Fruit fly (Drosophila melanogaster) whole organism, embryonic: ENCODE results near the gene xmas.
A peak's percentile ranks its signal among the peaks of the same experiment; 100 is the strongest.

Experiments
- ATbp ChIP-seq: fragments of 200-800 bp; sonication (Bioruptor generic); optimal IDR thresholded peaks from 2 replicates; lab custom pipeline; 2017; ENCODE audit warnings: missing biosample characterization, mild to moderate bottlenecking, missing genetic modification characterization, missing genetic modification reagents
- Asciz ChIP-seq: fragments of 200-800 bp; sonication (Bioruptor generic); optimal IDR thresholded peaks from 2 replicates; lab custom pipeline; 2017; ENCODE audit warnings: missing biosample characterization, mild to moderate bottlenecking, missing genetic modification characterization, missing genetic modification reagents
- Atf-2 ChIP-seq: fragments of 200-800 bp; sonication (Bioruptor generic); optimal IDR thresholded peaks from 2 replicates; lab custom pipeline; 2016; ENCODE audit warnings: missing biosample characterization, missing genetic modification characterization
- CG1024 ChIP-seq: fragments of 200-800 bp; sonication (Bioruptor generic); IDR thresholded peaks from 2 replicates; pipeline ENCODE4 v1.3.6; 2022; ENCODE audit warnings: missing biosample characterization, missing genetic modification characterization
- CG10321 ChIP-seq: fragments of 200-800 bp; sonication (Bioruptor generic); IDR thresholded peaks from 2 replicates; pipeline ENCODE4 v1.3.6; 2022; ENCODE audit warnings: missing biosample characterization, missing genetic modification characterization
- CG10431 ChIP-seq: fragments of 200-800 bp; sonication (Bioruptor generic); optimal IDR thresholded peaks from 3 replicates; lab custom pipeline; 2018; ENCODE audit warnings: missing biosample characterization, mild to moderate bottlenecking, missing genetic modification characterization
- CG12391 ChIP-seq: fragments of 200-800 bp; sonication (Bioruptor generic); optimal IDR thresholded peaks from 3 replicates; lab custom pipeline; 2018; ENCODE audit warnings: missing biosample characterization, mild to moderate bottlenecking, missing genetic modification characterization, moderate library complexity
- CG12744 ChIP-seq: fragments of 200-800 bp; sonication (Bioruptor generic); optimal IDR thresholded peaks from 2 replicates; lab custom pipeline; 2016; ENCODE audit warnings: missing biosample characterization, missing genetic modification characterization
- CG14860 ChIP-seq: fragments of 200-800 bp; sonication (Bioruptor generic); IDR thresholded peaks from 3 replicates; pipeline ENCODE4 v1.3.6; 2022; ENCODE audit warnings: missing biosample characterization, missing genetic modification characterization; ENCODE audit not compliant: partially characterized antibody
- CG17385 ChIP-seq: fragments of 200-800 bp; sonication (Bioruptor generic); optimal IDR thresholded peaks from 3 replicates; lab custom pipeline; 2018; ENCODE audit warnings: missing biosample characterization, mild to moderate bottlenecking, missing genetic modification characterization
- CG18011 ChIP-seq: fragments of 200-800 bp; sonication (Bioruptor generic); optimal IDR thresholded peaks from 2 replicates; lab custom pipeline; 2017; ENCODE audit warnings: missing biosample characterization, missing genetic modification characterization, mild to moderate bottlenecking, moderate library complexity, missing genotype
- CG31388 ChIP-seq: fragments of 200-800 bp; sonication (Bioruptor generic); optimal IDR thresholded peaks from 2 replicates; lab custom pipeline; 2016; ENCODE audit warnings: missing biosample characterization, missing genetic modification characterization
- CG34422 ChIP-seq: fragments of 200-800 bp; sonication (Bioruptor generic); IDR thresholded peaks from 3 replicates; pipeline ENCODE4 v1.3.6; 2022; ENCODE audit warnings: missing biosample characterization, missing genetic modification characterization
- CG3726 ChIP-seq: fragments of 200-800 bp; sonication (Bioruptor generic); IDR thresholded peaks from 3 replicates; pipeline ENCODE4, ENCODE4 v1.3.6; 2022; ENCODE audit warnings: missing biosample characterization, missing genetic modification characterization
- CG4328 ChIP-seq: fragments of 200-800 bp; sonication (Bioruptor generic); optimal IDR thresholded peaks from 3 replicates; lab custom pipeline; 2017; ENCODE audit warnings: missing biosample characterization, missing genetic modification reagents, missing genetic modification characterization
- CG4360 ChIP-seq: fragments of 200-800 bp; sonication (Bioruptor generic); IDR thresholded peaks from 2 replicates; pipeline ENCODE4 v1.3.6; 2022; ENCODE audit warnings: missing biosample characterization, missing genetic modification characterization
- CG43689 ChIP-seq: fragments of 200-800 bp; sonication (Bioruptor generic); IDR thresholded peaks from 2 replicates; pipeline ENCODE4 v1.3.6; 2022; ENCODE audit warnings: missing biosample characterization, missing genetic modification characterization
- CG5953 ChIP-seq: fragments of 200-800 bp; sonication (Bioruptor generic); IDR thresholded peaks from 2 replicates; pipeline ENCODE4 v1.3.6; 2022; ENCODE audit warnings: missing biosample characterization, missing genetic modification characterization
- CG7271 ChIP-seq: fragments of 200-800 bp; sonication (Bioruptor generic); optimal IDR thresholded peaks from 2 replicates; lab custom pipeline; 2018; ENCODE audit warnings: missing biosample characterization, mild to moderate bottlenecking, missing genetic modification characterization, moderate library complexity
- CG7372 ChIP-seq: fragments of 200-800 bp; sonication (Bioruptor generic); IDR thresholded peaks from 2 replicates; pipeline ENCODE4 v1.3.6; 2022; ENCODE audit warnings: missing biosample characterization, missing genetic modification characterization
- CG7839 ChIP-seq: fragments of 200-800 bp; sonication (Bioruptor generic); optimal IDR thresholded peaks from 3 replicates; lab custom pipeline; 2018; ENCODE audit warnings: missing biosample characterization, mild to moderate bottlenecking, missing genetic modification characterization, moderate library complexity
- CG7928 ChIP-seq: fragments of 200-800 bp; sonication (Bioruptor generic); optimal IDR thresholded peaks from 2 replicates; lab custom pipeline; 2017; ENCODE audit warnings: missing biosample characterization, mild to moderate bottlenecking, missing genetic modification characterization
- CG7963 ChIP-seq: fragments of 200-800 bp; sonication (Bioruptor generic); IDR thresholded peaks from 3 replicates; pipeline ENCODE4 v1.3.6; 2022; ENCODE audit warnings: missing biosample characterization, missing genetic modification characterization; ENCODE audit not compliant: partially characterized antibody
- CG8359 ChIP-seq: fragments of 200-800 bp; sonication (Bioruptor generic); optimal IDR thresholded peaks from 2 replicates; lab custom pipeline; 2017; ENCODE audit warnings: missing biosample characterization, mild to moderate bottlenecking, missing genetic modification characterization, borderline replicate concordance
- CG8944 ChIP-seq: fragments of 200-800 bp; sonication (Bioruptor generic); optimal IDR thresholded peaks from 3 replicates; lab custom pipeline; 2016; ENCODE audit warnings: missing biosample characterization, missing genetic modification characterization
- CG9609 ChIP-seq: fragments of 200-800 bp; sonication (Bioruptor generic); optimal IDR thresholded peaks from 3 replicates; lab custom pipeline; 2016; ENCODE audit warnings: missing biosample characterization, missing genetic modification characterization
- CHES-1-like ChIP-seq: fragments of 200-800 bp; sonication (Bioruptor generic); optimal IDR thresholded peaks from 2 replicates; lab custom pipeline; 2016; ENCODE audit warnings: missing biosample characterization, missing genetic modification characterization
- CTCF ChIP-seq: fragments of 200-800 bp; sonication (Bioruptor generic); optimal IDR thresholded peaks from 2 replicates; lab custom pipeline; 2017; ENCODE audit warnings: missing biosample characterization, mild to moderate bottlenecking, missing genetic modification characterization, moderate library complexity
- Dad ChIP-seq: fragments of 200-800 bp; sonication (Bioruptor generic); optimal IDR thresholded peaks from 3 replicates; lab custom pipeline; 2016; ENCODE audit warnings: missing biosample characterization, missing genetic modification characterization
- HLH3B ChIP-seq: fragments of 200-800 bp; sonication (Bioruptor generic); IDR thresholded peaks from 2 replicates; pipeline ENCODE4 v1.3.6; 2022; ENCODE audit warnings: missing biosample characterization, missing genetic modification characterization
- HmgD ChIP-seq: fragments of 200-800 bp; sonication (Bioruptor generic); optimal IDR thresholded peaks from 3 replicates; lab custom pipeline; 2016; ENCODE audit warnings: missing biosample characterization, missing genetic modification characterization
- Lpt ChIP-seq: fragments of >200 bp; optimal IDR thresholded peaks from 2 replicates; lab custom pipeline; 2018; ENCODE audit warnings: missing biosample characterization, missing genetic modification characterization
- Oli ChIP-seq: fragments of 200-800 bp; sonication (Bioruptor generic); optimal IDR thresholded peaks from 2 replicates; lab custom pipeline; 2018; ENCODE audit warnings: missing biosample characterization, mild to moderate bottlenecking, missing genetic modification characterization, moderate library complexity
- YL-1 ChIP-seq: fragments of 200-800 bp; sonication (Bioruptor generic); optimal IDR thresholded peaks from 3 replicates; lab custom pipeline; 2017; ENCODE audit warnings: missing biosample characterization, mild to moderate bottlenecking, missing genetic modification characterization
- cato ChIP-seq: fragments of 200-800 bp; sonication (Bioruptor generic); optimal IDR thresholded peaks from 2 replicates; lab custom pipeline; 2016; ENCODE audit warnings: missing biosample characterization, missing genetic modification characterization, borderline replicate concordance
- chinmo ChIP-seq: fragments of 200-800 bp; sonication (Bioruptor generic); IDR thresholded peaks from 4 replicates; pipeline ENCODE4 v1.3.6; 2022; ENCODE audit warnings: missing biosample characterization, missing genetic modification characterization; ENCODE audit not compliant: partially characterized antibody
- esg ChIP-seq: fragments of 200-800 bp; sonication (Bioruptor generic); conservative IDR thresholded peaks from 2 replicates; pipeline ENCODE4 v1.3.6; 2022; ENCODE audit warnings: missing biosample characterization, missing genetic modification characterization
- eve ChIP-seq, 2 experiments: fragments of >200 bp; optimal IDR thresholded peaks; 2 replicates each; lab custom pipeline; 2017; ENCODE audit warnings: missing biosample characterization in 2 of 2, missing genetic modification characterization in 2 of 2
- grn ChIP-seq: fragments of 200-800 bp; sonication (Bioruptor generic); optimal IDR thresholded peaks from 3 replicates; lab custom pipeline; 2017; ENCODE audit warnings: missing biosample characterization, missing genetic modification characterization
- hb ChIP-seq: fragments of 200-800 bp; sonication (Bioruptor generic); IDR thresholded peaks from 3 replicates; pipeline ENCODE4 v1.3.6; 2022; ENCODE audit warnings: missing biosample characterization, missing genetic modification characterization; ENCODE audit not compliant: partially characterized antibody
- hkb ChIP-seq, 2 experiments: fragments of 200-800 bp in 1 of 2; fragments of >200 bp in 1 of 2; sonication (Bioruptor generic) in 1 of 2; IDR thresholded peaks in 1 of 2; optimal IDR thresholded peaks in 1 of 2; 2 replicates each; pipeline versions ENCODE4 v1.3.6 to Lab custom; 2017 to 2022; ENCODE audit warnings: missing biosample characterization in 1 of 2, missing genetic modification characterization in 1 of 2
- lab ChIP-seq: fragments of 200-800 bp; sonication (Bioruptor generic); optimal IDR thresholded peaks from 3 replicates; lab custom pipeline; 2017; ENCODE audit warnings: missing biosample characterization, missing genetic modification characterization, mild to moderate bottlenecking, moderate library complexity, missing genetic modification reagents
- nerfin-1 ChIP-seq: fragments of 200-800 bp; sonication (Bioruptor generic); optimal IDR thresholded peaks from 3 replicates; lab custom pipeline; 2019; ENCODE audit warnings: missing biosample characterization, mild to moderate bottlenecking, missing genetic modification characterization, moderate library complexity
- pfk ChIP-seq: fragments of 200-800 bp; sonication (Bioruptor generic); optimal IDR thresholded peaks from 2 replicates; lab custom pipeline; 2018; ENCODE audit warnings: missing biosample characterization, mild to moderate bottlenecking, missing genetic modification characterization, moderate library complexity
- pita ChIP-seq: fragments of 200-800 bp; sonication (Bioruptor generic); optimal IDR thresholded peaks from 2 replicates; lab custom pipeline; 2017; ENCODE audit warnings: missing biosample characterization, mild to moderate bottlenecking, missing genetic modification characterization
- schlank ChIP-seq: fragments of 200-800 bp; sonication (Bioruptor generic); optimal IDR thresholded peaks from 2 replicates; lab custom pipeline; 2018; ENCODE audit warnings: missing biosample characterization, mild to moderate bottlenecking, missing genetic modification characterization
- seq ChIP-seq: fragments of 200-800 bp; sonication (Bioruptor generic); IDR thresholded peaks from 2 replicates; pipeline ENCODE4 v1.3.6; 2022; ENCODE audit warnings: missing biosample characterization, missing genetic modification characterization
- tgo ChIP-seq: fragments of 200-800 bp; sonication (Bioruptor generic); IDR thresholded peaks from 3 replicates; pipeline ENCODE4 v1.3.6; 2022; ENCODE audit warnings: missing biosample characterization, missing genetic modification characterization
- vvl ChIP-seq: fragments of 200-800 bp; sonication (Bioruptor generic); IDR thresholded peaks from 2 replicates; pipeline ENCODE4 v1.3.6; 2022; ENCODE audit warnings: missing biosample characterization, missing genetic modification characterization
- wor ChIP-seq: fragments of 200-800 bp; sonication (Bioruptor generic); IDR thresholded peaks from 2 replicates; pipeline ENCODE4 v1.3.6; 2022; ENCODE audit warnings: missing biosample characterization, missing genetic modification characterization
- zf30C ChIP-seq: fragments of 200-800 bp; sonication (Bioruptor generic); optimal IDR thresholded peaks from 3 replicates; lab custom pipeline; 2018; ENCODE audit warnings: missing biosample characterization, mild to moderate bottlenecking, missing genetic modification characterization

xmas gene

DNA sequence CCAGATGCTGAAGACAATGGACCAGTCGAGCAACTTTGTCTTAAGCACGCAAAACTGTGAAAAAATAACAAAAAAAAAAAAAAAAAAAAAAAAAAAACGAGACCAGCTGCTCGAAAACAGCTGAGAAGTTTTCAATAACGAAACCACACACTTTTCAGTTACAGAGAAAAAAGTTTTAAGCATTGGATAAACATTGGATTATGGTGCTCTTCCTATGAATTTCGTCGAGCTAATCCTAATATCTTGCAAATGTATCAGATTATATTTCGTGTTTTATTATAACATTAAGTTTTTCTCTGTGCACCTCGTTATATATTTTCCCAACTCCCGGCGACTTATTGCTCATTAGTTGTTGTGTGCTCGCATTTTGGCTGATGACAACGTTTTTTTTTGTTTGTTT lies 17.4 kb upstream of the xmas start (continued):
- TF ChIP-seq CG14860 (GFP tag; lab: Robert Waterston, UW) (no peak), tgo (GFP tag; lab: Robert Waterston, UW) (peak; percentile 68; the same call in 2 of the 3 replicates), CG31388 (no peak), Oli (peak; percentile 45), Dad (GFP tag; lab: Kevin White, UChicago) (no peak), ATbp (peak; percentile 16), CG8944 (peak; percentile 2), CG10431 (no peak), CG7271 (tag; lab: Kevin White, UChicago) (no peak), CG4328 (GFP tag; lab: Kevin White, UChicago) (no peak), eve (GFP tag; optimal IDR thresholded peaks at IDR 0.05; lab: Kevin White, UChicago) (peak in 1 of 2 experiments; percentile 47), schlank (tag; lab: Kevin White, UChicago) (no peak), pita (no peak), CG5953 (GFP tag; lab: Robert Waterston, UW) (no peak), CG7963 (GFP tag; lab: Robert Waterston, UW) (no peak), CG34422 (peak; percentile 62; the same call in 1 of the 3 replicates), vvl (GFP tag; lab: Robert Waterston, UW) (peak; percentile 72), CG12391 (tag; lab: Kevin White, UChicago) (peak; percentile 38), CTCF (no peak), CG9609 (GFP tag; lab: Kevin White, UChicago) (no peak), Atf-2 (GFP tag; lab: Kevin White, UChicago) (no peak), CG17385 (GFP tag; lab: Kevin White, UChicago) (peak; percentile 30), esg (GFP tag; lab: Robert Waterston, UW) (peak; percentile 68), lab (peak; percentile 73), HmgD (GFP tag; lab: Kevin White, UChicago) (no peak), cato (no peak), CG7372 (GFP tag; lab: Robert Waterston, UW) (peak; percentile 51; the same call in 1 of the 2 replicates), Asciz (GFP tag; lab: Kevin White, UChicago) (peak; percentile 47), hb (GFP tag; lab: Robert Waterston, UW) (no peak), CG7839 (tag; lab: Kevin White, UChicago) (peak; percentile 62), chinmo (GFP tag; lab: Robert Waterston, UW) (no peak), CG3726 (GFP tag; lab: Robert Waterston, UW) (0 out of 3 replicates have a peak, but pooled peaks have one; percentile 43), CG12744 (GFP tag; lab: Kevin White, UChicago) (peak; percentile 36), CHES-1-like (GFP tag; lab: Kevin White, UChicago) (no peak), CG8359 (GFP tag; lab: Kevin White, UChicago) (no peak), nerfin-1 (tag; lab: Kevin White, UChicago) (peak; percentile 3), CG18011 (GFP tag; lab: Kevin White, UChicago) (no peak), YL-1 (GFP tag; lab: Kevin White, UChicago) (no peak), seq (GFP tag; lab: Robert Waterston, UW) (peak; percentile 16; the same call in 1 of the 2 replicates), zf30C (GFP tag; lab: Kevin White, UChicago) (no peak), wor (GFP tag; lab: Robert Waterston, UW) (no peak), CG10321 (no peak), pfk (GFP tag; lab: Kevin White, UChicago) (no peak), grn (GFP tag; lab: Kevin White, UChicago) (no peak), CG1024 (GFP tag; lab: Robert Waterston, UW) (no peak), CG4360 (GFP tag; lab: Robert Waterston, UW) (no peak), hkb (optimal IDR thresholded peaks at IDR 0.05; lab: Kevin White, UChicago) (no peak), hkb (GFP tag; IDR thresholded peaks at IDR 0.05; lab: Robert Waterston, UW) (peak; percentile 72), HLH3B (GFP tag; lab: Robert Waterston, UW) (peak; percentile 51; the same call in 1 of the 2 replicates), CG7928 (GFP tag; lab: Kevin White, UChicago) (no peak), Lpt (GFP tag; lab: Kevin White, UChicago) (no peak), CG43689 (no peak)
